Fruit fly (Drosophila melanogaster) S2 (cell line): ENCODE measurements around the gene Sec8.

Experiments
- CG8478 ChIP-seq: fragments of >200 bp; optimal IDR thresholded peaks from 2 replicates; lab custom pipeline; 2018
- CTCF ChIP-seq, 2 experiments: fragments of >200 bp; optimal IDR thresholded peaks; 2 replicates each; lab custom pipeline; 2018

dm6 chr3R:5704982-5705381, 53.8 kb downstream of the Sec8 start:
- TF ChIP-seq CTCF (optimal IDR thresholded peaks at IDR 0.05; lab: Kevin White, UChicago), result no peak
- TF ChIP-seq CG8478, result no peak
